Fruit fly (Drosophila melanogaster): Measurements from ENCODE around the gene mEFG1.

Gene mEFG1

dm6 chr2L:7232713-7233112 is 9.8 kb upstream of the mEFG1 start, which contains the start of gene CG43800:
CG43800 (minus strand) TSS chr2L:7232813.
- TF ChIP-seq bab1 (GFP tag; optimal IDR thresholded peaks at IDR 0.05) (no peak), ovo (GFP tag; optimal IDR thresholded peaks at IDR 0.05) (no peak), tj (GFP tag; optimal IDR thresholded peaks at IDR 0.05) (no peak), toe (GFP tag; optimal IDR thresholded peaks at IDR 0.05) (no peak), kay (GFP tag; ENCODE audit: borderline replicate concordance) (no peak), Crg-1 (GFP tag; optimal IDR thresholded peaks at IDR 0.05) (no peak), CG7045 (GFP tag; optimal IDR thresholded peaks at IDR 0.05) (no peak), CG5204 (GFP tag; optimal IDR thresholded peaks at IDR 0.05) (no peak)

- no peak for TF ChIP-seq CG7045 (GFP tag; optimal IDR thresholded peaks at IDR 0.05)
These were observed 4.6 kb upstream of the mEFG1 start, which contains the start of gene CG43799 for dm6 chr2L:7227434-7227833. CG43799 (plus strand) TSS chr2L:7227734.

DNA sequence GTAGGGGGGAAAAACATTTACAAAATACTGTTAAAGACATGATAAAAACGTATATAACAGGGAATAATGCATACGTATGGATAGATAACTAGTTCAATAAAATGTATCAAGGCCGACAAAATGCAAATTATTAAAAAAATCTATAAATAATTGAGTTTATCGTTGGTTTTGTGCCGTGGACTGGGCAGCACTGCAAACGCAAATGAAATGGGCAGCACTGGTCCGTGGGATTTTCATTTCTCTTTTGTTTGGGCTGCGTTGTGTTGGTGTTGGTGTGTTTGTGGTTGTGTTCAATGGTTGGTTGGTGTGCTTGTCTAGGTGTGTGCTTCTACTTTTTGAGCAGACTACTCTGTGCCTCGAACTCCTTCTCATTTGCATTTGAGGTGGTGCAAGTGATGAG is 3.7 kb upstream of the mEFG1 start:
- no peak for TF ChIP-seq cic (GFP tag; optimal IDR thresholded peaks at IDR 0.05)
- TF ChIP-seq Clk (GFP tag; optimal IDR thresholded peaks at IDR 0.05): no peak
- TF ChIP-seq CG7101 (tag; optimal IDR thresholded peaks at IDR 0.05): no peak
- no peak for TF ChIP-seq CG14711 (tag; optimal IDR thresholded peaks at IDR 0.05)
- no peak for TF ChIP-seq CG5204 (GFP tag; optimal IDR thresholded peaks at IDR 0.05)
- no peak for TF ChIP-seq Mnt (GFP tag; optimal IDR thresholded peaks at IDR 0.05)
- no peak for TF ChIP-seq CG7045 (GFP tag; optimal IDR thresholded peaks at IDR 0.05)
- no peak for TF ChIP-seq bab1 (GFP tag; optimal IDR thresholded peaks at IDR 0.05)
- no peak for TF ChIP-seq Crg-1 (GFP tag; optimal IDR thresholded peaks at IDR 0.05)
- no peak for TF ChIP-seq toe (GFP tag; optimal IDR thresholded peaks at IDR 0.05)
- TF ChIP-seq CG11617 (GFP tag; optimal IDR thresholded peaks at IDR 0.05): no peak
- no peak for TF ChIP-seq Hr96 (GFP tag; optimal IDR thresholded peaks at IDR 0.05)
- no peak for TF ChIP-seq CG1620 (GFP tag; optimal IDR thresholded peaks at IDR 0.05)
- no peak for TF ChIP-seq pad (GFP tag; optimal IDR thresholded peaks at IDR 0.05)
- TF ChIP-seq tj (GFP tag; optimal IDR thresholded peaks at IDR 0.05): no peak
- TF ChIP-seq CG33017 (tag; optimal IDR thresholded peaks at IDR 0.05): no peak
- TF ChIP-seq ovo (GFP tag; optimal IDR thresholded peaks at IDR 0.05): no peak
- TF ChIP-seq cnc (optimal IDR thresholded peaks at IDR 0.05): no peak

DNA sequence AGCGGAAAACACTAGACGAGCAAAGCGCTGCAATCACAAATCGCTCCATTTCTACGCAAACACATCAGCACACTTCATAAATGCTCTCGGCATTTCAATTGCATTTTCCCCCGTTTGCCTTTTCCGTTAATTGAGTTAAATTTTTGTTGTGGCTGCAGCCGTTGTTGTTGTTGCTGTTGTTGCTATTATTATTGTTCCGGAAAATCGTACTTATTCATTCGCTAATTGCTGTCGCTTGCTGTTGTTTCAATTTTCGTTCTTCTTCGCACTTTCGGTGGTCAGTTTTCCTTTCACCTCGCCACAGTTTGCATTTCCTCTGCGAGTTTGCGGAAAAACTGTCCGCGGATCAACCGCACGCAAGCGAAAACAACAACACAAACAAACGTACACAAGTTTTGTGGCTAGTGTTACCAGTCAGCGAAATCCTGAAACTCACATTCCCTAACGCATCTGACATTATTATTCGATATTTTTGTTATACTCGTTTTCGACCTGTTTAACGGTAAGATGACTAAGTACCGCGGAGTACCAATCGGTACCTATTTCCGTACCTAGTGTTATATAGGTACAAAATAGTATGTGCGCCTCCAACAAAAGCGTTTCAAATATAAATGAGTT is 3.1 kb downstream of the mEFG1 start, which contains the start of gene CG13784:
Gene CG13784, minus strand, starts transcription at position 384 of the 618 bp plus-strand sequence.
- TF ChIP-seq CG5204 (GFP tag; optimal IDR thresholded peaks at IDR 0.05) (no peak), tj (GFP tag; optimal IDR thresholded peaks at IDR 0.05) (peak; percentile 61), CG11617 (GFP tag; optimal IDR thresholded peaks at IDR 0.05) (peak; percentile 34), Crg-1 (GFP tag; optimal IDR thresholded peaks at IDR 0.05) (peak; percentile 18), CG14711 (tag; optimal IDR thresholded peaks at IDR 0.05) (no peak), toe (GFP tag; optimal IDR thresholded peaks at IDR 0.05) (no peak), cic (GFP tag; optimal IDR thresholded peaks at IDR 0.05) (peak; percentile 38), CG33017 (tag; optimal IDR thresholded peaks at IDR 0.05) (peak; percentile 27), CG7045 (GFP tag; optimal IDR thresholded peaks at IDR 0.05) (no peak), CG1620 (GFP tag; optimal IDR thresholded peaks at IDR 0.05) (no peak), pad (GFP tag; optimal IDR thresholded peaks at IDR 0.05) (peak; percentile 76), cnc (optimal IDR thresholded peaks at IDR 0.05) (no peak), ovo (GFP tag; optimal IDR thresholded peaks at IDR 0.05) (peak; percentile 74), bab1 (GFP tag; optimal IDR thresholded peaks at IDR 0.05) (peak; percentile 51), CG7101 (tag; optimal IDR thresholded peaks at IDR 0.05) (peak; percentile 48), kay (GFP tag; ENCODE audit: borderline replicate concordance) (no peak), Clk (GFP tag; optimal IDR thresholded peaks at IDR 0.05) (no peak), CG12768 (GFP tag; optimal IDR thresholded peaks at IDR 0.05) (peak; percentile 30), Mnt (GFP tag; optimal IDR thresholded peaks at IDR 0.05) (peak; percentile 52), Hr96 (GFP tag; optimal IDR thresholded peaks at IDR 0.05) (no peak)

dm6 chr2L:7219172-7219571 is 3.7 kb downstream of the mEFG1 start:
- no peak for TF ChIP-seq tj (GFP tag; optimal IDR thresholded peaks at IDR 0.05)
- TF ChIP-seq Clk (GFP tag; optimal IDR thresholded peaks at IDR 0.05): no peak

DNA sequence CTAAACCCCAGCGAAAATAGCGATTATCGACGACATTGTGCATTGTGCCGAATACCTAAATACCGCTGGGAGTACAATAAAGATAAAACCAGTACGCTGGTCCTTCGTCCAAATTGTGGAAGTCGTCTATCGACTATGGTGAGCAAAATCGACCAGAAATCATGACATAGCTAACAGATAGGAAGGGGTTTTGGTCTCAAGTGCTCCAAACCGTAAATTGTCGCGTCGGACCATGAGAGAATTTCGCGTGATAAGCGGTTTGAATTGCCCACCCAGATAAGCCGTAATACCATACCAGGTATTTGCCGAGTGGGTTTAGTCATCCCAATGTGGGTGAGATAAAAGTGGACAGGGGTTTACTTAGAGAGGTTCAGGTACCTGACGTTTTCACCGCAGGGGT is 5.0 kb downstream of the mEFG1 start:
- TF ChIP-seq pad (GFP tag; optimal IDR thresholded peaks at IDR 0.05) (no peak), cnc (optimal IDR thresholded peaks at IDR 0.05) (no peak), CG12768 (GFP tag; optimal IDR thresholded peaks at IDR 0.05) (peak; percentile 35), tj (GFP tag; optimal IDR thresholded peaks at IDR 0.05) (peak; percentile 4), Clk (GFP tag; optimal IDR thresholded peaks at IDR 0.05) (no peak), CG7045 (GFP tag; optimal IDR thresholded peaks at IDR 0.05) (peak; percentile 1), CG33017 (tag; optimal IDR thresholded peaks at IDR 0.05) (peak; percentile 38), ovo (GFP tag; optimal IDR thresholded peaks at IDR 0.05) (no peak), cic (GFP tag; optimal IDR thresholded peaks at IDR 0.05) (peak; percentile 84), toe (GFP tag; optimal IDR thresholded peaks at IDR 0.05) (no peak), CG14711 (tag; optimal IDR thresholded peaks at IDR 0.05) (no peak), kay (GFP tag; ENCODE audit: borderline replicate concordance) (peak; percentile 53), CG5204 (GFP tag; optimal IDR thresholded peaks at IDR 0.05) (no peak), Mnt (GFP tag; optimal IDR thresholded peaks at IDR 0.05) (peak; percentile 36)

DNA sequence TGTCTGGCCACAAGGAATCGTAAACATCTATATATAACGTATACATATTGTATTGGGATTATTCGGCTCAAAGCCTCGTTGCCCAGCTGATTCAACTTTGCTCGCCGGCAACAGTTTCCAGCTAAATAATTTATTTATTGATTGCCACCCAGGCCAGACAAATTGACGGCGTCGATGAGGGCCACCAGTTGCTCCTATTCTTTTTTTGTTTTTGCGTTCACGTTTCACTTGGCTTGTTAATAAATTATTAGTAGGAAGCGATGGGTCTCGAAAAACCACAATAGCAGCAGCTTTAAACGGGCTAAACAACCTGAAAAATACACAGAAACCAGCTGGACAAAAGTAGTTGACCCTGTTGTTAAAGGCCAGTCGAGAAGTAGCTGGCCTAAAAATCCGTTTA is 5.8 kb downstream of the mEFG1 start:
- TF ChIP-seq CG14711 (tag; optimal IDR thresholded peaks at IDR 0.05) (no peak), Hr96 (GFP tag; optimal IDR thresholded peaks at IDR 0.05) (no peak), toe (GFP tag; optimal IDR thresholded peaks at IDR 0.05) (no peak), CG7101 (tag; optimal IDR thresholded peaks at IDR 0.05) (no peak), bab1 (GFP tag; optimal IDR thresholded peaks at IDR 0.05) (no peak), CG11617 (GFP tag; optimal IDR thresholded peaks at IDR 0.05) (no peak), CG1620 (GFP tag; optimal IDR thresholded peaks at IDR 0.05) (no peak), pad (GFP tag; optimal IDR thresholded peaks at IDR 0.05) (no peak), CG12768 (GFP tag; optimal IDR thresholded peaks at IDR 0.05) (no peak), Mnt (GFP tag; optimal IDR thresholded peaks at IDR 0.05) (no peak), kay (GFP tag; ENCODE audit: borderline replicate concordance) (no peak), tj (GFP tag; optimal IDR thresholded peaks at IDR 0.05) (no peak), Clk (GFP tag; optimal IDR thresholded peaks at IDR 0.05) (no peak), CG33017 (tag; optimal IDR thresholded peaks at IDR 0.05) (no peak), CG7045 (GFP tag; optimal IDR thresholded peaks at IDR 0.05) (no peak), CG5204 (GFP tag; optimal IDR thresholded peaks at IDR 0.05) (no peak), ovo (GFP tag; optimal IDR thresholded peaks at IDR 0.05) (no peak), cnc (optimal IDR thresholded peaks at IDR 0.05) (no peak)
